Fruit fly (Drosophila melanogaster): ENCODE measurements around the gene indra.

Gene indra

DNA sequence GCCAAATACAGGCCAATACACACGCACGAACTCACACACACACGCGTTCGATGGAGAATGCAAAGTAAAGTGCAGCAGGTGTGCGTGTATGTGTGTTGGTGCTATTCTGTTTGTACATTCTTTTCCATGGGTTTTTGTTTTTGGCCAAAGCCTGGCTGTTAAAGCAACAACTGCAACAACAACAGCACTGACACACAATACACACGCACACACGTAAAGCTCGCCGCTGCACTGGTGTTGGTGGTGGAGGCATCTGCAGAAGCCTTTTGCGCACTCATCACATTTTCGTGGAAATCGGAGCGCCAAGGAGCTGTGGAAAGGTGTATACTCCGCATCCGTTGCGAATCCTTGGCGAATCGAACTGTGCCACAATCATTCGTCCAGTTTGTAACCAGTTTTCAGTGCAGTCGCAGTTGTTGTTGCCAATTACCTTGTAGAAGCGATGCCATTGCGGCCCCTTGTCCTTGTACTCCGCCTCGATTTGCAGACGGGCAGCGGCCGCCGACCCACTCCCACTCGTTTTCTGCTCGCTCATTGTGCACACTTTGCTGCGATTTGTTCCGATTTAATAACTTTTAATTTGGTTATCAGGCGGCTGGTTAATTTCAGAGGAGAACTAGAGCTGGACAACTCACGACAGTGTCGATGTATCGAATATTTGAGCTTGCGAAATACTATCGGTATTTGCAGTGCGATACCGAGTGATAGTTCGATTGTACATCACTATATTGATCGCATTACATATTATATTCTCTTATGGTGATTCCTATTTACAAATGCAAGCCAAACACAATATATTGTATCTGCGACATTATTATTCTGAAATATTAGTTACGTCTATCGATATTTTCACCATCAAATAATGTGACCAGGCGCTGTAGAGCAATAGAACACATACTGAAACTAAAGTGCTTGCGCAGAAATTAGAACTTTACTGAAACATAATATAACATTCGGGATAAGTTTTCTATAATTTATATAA is 8.0 kb upstream of the indra start (continued):
- TF ChIP-seq Eip74EF (GFP tag; optimal IDR thresholded peaks at IDR 0.05) (no peak), HmgZ (tag; optimal IDR thresholded peaks at IDR 0.05) (peak; percentile 40), phol (tag; optimal IDR thresholded peaks at IDR 0.05) (peak; percentile 68), Six4 (GFP tag; optimal IDR thresholded peaks at IDR 0.05) (no peak), sens (GFP tag) (peak; percentile 77), CG10543 (GFP tag; optimal IDR thresholded peaks at IDR 0.05) (peak; percentile 29), ssp (GFP tag; IDR thresholded peaks at IDR 0.05) (peak; percentile 21; the same call in 1 of the 2 replicates), Fer1 (GFP tag; optimal IDR thresholded peaks at IDR 0.05) (no peak), E2f2 (GFP tag; IDR thresholded peaks at IDR 0.05) (peak; percentile 16; the same call in 1 of the 2 replicates), CG11504 (tag; optimal IDR thresholded peaks at IDR 0.05) (peak; percentile 48), CTCF (GFP tag; optimal IDR thresholded peaks at IDR 0.05) (no peak), CG18011 (GFP tag; optimal IDR thresholded peaks at IDR 0.05) (no peak), Dfd (GFP tag; optimal IDR thresholded peaks at IDR 0.05) (no peak), fru (optimal IDR thresholded peaks at IDR 0.05) (no peak), CG7786 (GFP tag; optimal IDR thresholded peaks at IDR 0.05) (peak; percentile 1), Dbx (GFP tag; IDR thresholded peaks at IDR 0.05) (peak; percentile 56; the same call in 1 of the 3 replicates), cg (GFP tag; optimal IDR thresholded peaks at IDR 0.05) (peak; percentile 98), CG8924 (tag; optimal IDR thresholded peaks at IDR 0.05) (peak; percentile 42), CG18262 (tag; optimal IDR thresholded peaks at IDR 0.05) (peak; percentile 50), pho (GFP tag; optimal IDR thresholded peaks at IDR 0.05) (peak; percentile 50), HLH4C (GFP tag; IDR thresholded peaks at IDR 0.05; ENCODE audit: partially characterized antibody) (peak; percentile 97), CG12071 (GFP tag; optimal IDR thresholded peaks at IDR 0.05) (no peak), CG12155 (GFP tag; optimal IDR thresholded peaks at IDR 0.05) (peak; percentile 22), CG11695 (GFP tag; IDR thresholded peaks at IDR 0.05) (no peak), CG17359 (tag; optimal IDR thresholded peaks at IDR 0.05) (peak; percentile 19), da (GFP tag; optimal IDR thresholded peaks at IDR 0.05) (no peak), CG18619 (GFP tag; optimal IDR thresholded peaks at IDR 0.05) (no peak), CG17186 (GFP tag; optimal IDR thresholded peaks at IDR 0.05) (peak; percentile 33), Opbp (GFP tag; IDR thresholded peaks at IDR 0.05; ENCODE audit: partially characterized antibody) (peak; percentile 98), CG33213 (GFP tag; optimal IDR thresholded peaks at IDR 0.05) (peak; percentile 21), CG16863 (GFP tag; optimal IDR thresholded peaks at IDR 0.05) (peak; percentile 3), gsb (GFP tag; IDR thresholded peaks at IDR 0.05) (no peak), Myb (GFP tag; optimal IDR thresholded peaks at IDR 0.05) (peak; percentile 15), sisA (GFP tag; IDR thresholded peaks at IDR 0.05) (no peak; the same call in 1 of the 2 replicates), lbe (GFP tag; optimal IDR thresholded peaks at IDR 0.05) (peak; percentile 47), ems (GFP tag; optimal IDR thresholded peaks at IDR 0.05) (peak; percentile 5), CG30431 (GFP tag; optimal IDR thresholded peaks at IDR 0.05) (no peak), Oli (tag; optimal IDR thresholded peaks at IDR 0.05) (peak; percentile 0), sna (GFP tag; IDR thresholded peaks at IDR 0.05; ENCODE audit: partially characterized antibody) (peak; percentile 97), CG10321 (GFP tag; IDR thresholded peaks at IDR 0.05) (no peak), CG8290 (GFP tag; optimal IDR thresholded peaks at IDR 0.05) (peak; percentile 39), CG8290 (tag; optimal IDR thresholded peaks at IDR 0.05) (peak in 1 of 2 experiments; percentile 77), CG11085 (GFP tag; IDR thresholded peaks at IDR 0.05) (no peak), Sry-δ (GFP tag; optimal IDR thresholded peaks at IDR 0.05) (peak; percentile 98), CG12219 (GFP tag; optimal IDR thresholded peaks at IDR 0.05) (no peak), CG33557 (GFP tag; optimal IDR thresholded peaks at IDR 0.05) (peak; percentile 19), CG12659 (GFP tag; optimal IDR thresholded peaks at IDR 0.05) (peak; percentile 60), cad (GFP tag; optimal IDR thresholded peaks at IDR 0.05) (no peak), pnt (GFP tag; optimal IDR thresholded peaks at IDR 0.05) (no peak), CG17829 (tag; optimal IDR thresholded peaks at IDR 0.05) (peak; percentile 57)

All from whole organism, embryonic.